Worm (Caenorhabditis elegans): Measurements from ENCODE around the gene C34F11.1.

- TF ChIP-seq F39B2.1 (GFP tag; IDR thresholded peaks at IDR 0.05) (no peak), attf-3 (GFP tag; conservative IDR thresholded peaks at IDR 0.05) (no peak), unc-62 (GFP tag; optimal IDR thresholded peaks at IDR 0.05) (no peak), hmg-20 (GFP tag; IDR thresholded peaks at IDR 0.05) (no peak), hlh-26 (GFP tag; conservative IDR thresholded peaks at IDR 0.05) (no peak), rpc-1 (optimal IDR thresholded peaks at IDR 0.05) (no peak), rpc-1 (tag; optimal IDR thresholded peaks at IDR 0.05) (no peak), snpc-4 (GFP tag; optimal IDR thresholded peaks at IDR 0.05) (no peak), snpc-4 (tag; optimal IDR thresholded peaks at IDR 0.05) (no peak), B0336.3 (GFP tag; IDR thresholded peaks at IDR 0.05) (no peak), nhr-90 (tag; optimal IDR thresholded peaks at IDR 0.05) (no peak)
Observed at ce11 chrII:5211970-5212369, 805 bp upstream of the C34F11.1 start, which contains the start of gene C34F11.2.

All from whole organism, young adult.